Worm (Caenorhabditis elegans) whole organism, dauer: ENCODE measurements around the gene mex-1.

ENCODE experiments used
- unc-62 ChIP-seq: sonication (generic microtip); optimal IDR thresholded peaks from 2 replicates; lab custom pipeline; 2017; ENCODE audit warnings: missing biosample characterization, missing genetic modification reagents, missing genetic modification characterization

Gene mex-1

ce11 chrII:11980110-11980509 lies 11.7 kb downstream of the mex-1 start:
- no peak for TF ChIP-seq unc-62 (GFP tag; lab: Kevin White, UChicago)

DNA sequence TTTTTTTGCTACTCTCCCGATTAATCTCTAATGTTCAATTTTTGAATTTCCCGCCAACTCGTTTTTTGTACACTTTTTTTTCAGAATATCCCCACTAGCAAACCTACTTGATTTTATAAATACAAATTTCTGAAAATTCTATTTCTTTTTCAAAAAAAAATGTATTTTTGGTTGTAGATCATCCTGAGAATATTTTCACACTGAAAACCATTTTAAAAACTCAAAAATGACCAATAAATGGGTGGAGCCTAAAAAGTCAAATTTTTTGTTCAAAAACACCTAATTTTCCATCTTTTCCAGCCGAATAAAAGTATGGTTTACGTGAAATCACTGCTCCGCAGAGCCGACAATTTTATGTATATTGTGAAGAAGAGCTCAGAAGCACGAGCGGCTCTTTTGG lies 20.3 kb downstream of the mex-1 start, which contains the start of gene Y17G7B.3:
Gene Y17G7B.3 (plus strand): TSS at position 301 of the 400 bp plus-strand sequence.
- no peak for TF ChIP-seq unc-62 (GFP tag; lab: Kevin White, UChicago)

ce11 chrII:11992701-11993100 lies 24.3 kb downstream of the mex-1 start, which contains the start of gene dhps-1:
Gene dhps-1 (plus strand): TSS chrII:11993001.
- no peak for TF ChIP-seq unc-62 (GFP tag; lab: Kevin White, UChicago)

- TF ChIP-seq unc-62 (GFP tag; lab: Kevin White, UChicago), result no peak
These were observed 26.5 kb downstream of the mex-1 start for ce11 chrII:11994940-11995339.

ce11 chrII:11998903-11999302 lies 30.5 kb downstream of the mex-1 start, which contains the start of gene Y17G7B.23:
Gene Y17G7B.23 (plus strand): TSS chrII:11999203.
- no peak for TF ChIP-seq unc-62 (GFP tag; lab: Kevin White, UChicago)

DNA sequence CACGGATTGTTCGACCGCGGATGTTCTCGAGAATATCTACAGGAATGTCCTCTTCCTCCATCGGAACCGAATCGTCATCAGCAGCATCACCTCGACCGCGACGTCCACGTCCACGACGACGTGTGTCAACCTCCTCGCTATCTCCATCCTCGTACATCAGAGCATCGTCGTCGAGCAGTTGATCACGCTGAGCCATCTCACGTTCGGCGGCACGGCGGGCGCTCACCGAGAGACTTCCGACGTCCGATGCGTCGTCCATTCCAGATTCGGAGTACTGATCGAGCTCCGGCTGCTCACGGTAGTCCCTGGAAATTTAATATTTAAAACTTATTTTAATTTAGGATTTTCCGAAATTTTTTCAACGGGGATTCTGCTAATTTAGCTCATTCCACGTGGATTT lies 37.5 kb downstream of the mex-1 start:
- TF ChIP-seq unc-62 (GFP tag; lab: Kevin White, UChicago), result no peak

DNA sequence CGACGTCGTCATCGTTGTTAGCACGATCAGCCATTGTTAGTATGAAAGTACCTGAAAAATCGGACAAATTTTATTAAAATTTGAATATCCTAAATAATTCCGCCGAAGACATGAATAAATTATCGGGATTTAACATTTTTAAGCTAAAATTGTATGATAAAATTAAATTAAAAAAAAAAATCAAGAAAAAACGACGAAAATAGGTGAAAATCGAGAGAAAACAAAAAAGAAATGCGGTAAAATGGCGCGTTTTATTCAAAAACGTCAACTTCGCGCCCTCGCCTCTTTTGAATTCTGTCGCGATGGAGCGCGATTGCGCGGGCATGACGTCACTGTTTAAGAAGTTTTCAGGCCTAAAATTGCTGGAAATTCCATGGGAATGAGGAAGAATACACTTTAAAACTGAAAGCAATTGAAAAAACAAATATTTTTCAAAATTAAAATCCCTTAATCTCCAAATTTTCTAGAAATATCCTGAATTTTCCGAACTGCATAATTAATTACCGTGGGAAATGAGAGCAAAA lies 38.2 kb downstream of the mex-1 start, which contains the start of gene mcm-2:
Gene mcm-2 (minus strand): TSS at position 51 of the 524 bp plus-strand sequence.
- TF ChIP-seq unc-62 (GFP tag; lab: Kevin White, UChicago), result no peak

DNA sequence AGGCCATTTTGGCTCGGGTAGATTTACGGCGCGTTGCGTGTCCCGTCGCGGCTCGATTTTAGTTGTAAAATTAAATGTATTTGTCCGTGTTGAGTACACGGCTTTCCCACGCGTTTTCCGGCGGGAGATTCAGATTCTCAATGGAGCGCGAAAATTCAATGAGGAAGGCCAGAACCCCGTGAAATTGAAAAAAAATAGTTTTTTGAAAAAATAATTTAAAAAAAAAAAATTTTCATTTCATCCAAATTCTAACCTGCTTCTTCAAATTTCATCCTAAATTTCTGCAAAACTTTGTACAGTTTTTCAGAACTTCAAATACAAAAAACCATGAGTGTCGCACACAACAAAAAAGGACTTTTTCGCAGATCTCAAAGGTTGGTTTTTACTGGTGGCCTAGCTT lies 40.3 kb downstream of the mex-1 start, which contains the start of gene glb-29:
Gene glb-29 (plus strand): TSS at position 301 of the 400 bp plus-strand sequence.
- TF ChIP-seq unc-62 (GFP tag; lab: Kevin White, UChicago), result no peak
